Worm (Caenorhabditis elegans): ENCODE measurements around the gene pqn-35.

DNA sequence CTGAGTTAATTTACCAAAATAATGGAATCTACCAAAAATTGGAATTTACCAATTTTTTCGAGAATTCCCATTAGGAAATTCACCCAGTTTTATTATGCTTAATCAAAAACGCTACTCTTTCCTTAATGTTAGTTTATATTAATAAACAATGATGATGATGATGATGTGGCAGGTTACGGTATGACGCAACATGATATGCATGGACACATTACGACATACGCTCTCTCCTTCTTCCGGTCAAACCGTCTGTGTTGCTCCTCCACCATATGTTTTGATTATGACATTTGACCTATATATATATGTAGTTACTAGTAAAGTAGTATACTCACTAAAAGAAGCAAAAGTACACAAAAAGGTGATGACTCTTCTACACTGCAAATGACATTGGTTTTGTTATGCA, 35.4 kb upstream of the pqn-35 start:
- TF ChIP-seq D2030.7 (GFP tag; IDR thresholded peaks at IDR 0.05) (no peak), F23B12.7 (tag; optimal IDR thresholded peaks at IDR 0.05; ENCODE audit: insufficient read depth) (no peak), nhr-27 (tag; optimal IDR thresholded peaks at IDR 0.05) (no peak), pbrm-1 (GFP tag; IDR thresholded peaks at IDR 0.05) (no peak), nhr-90 (tag; optimal IDR thresholded peaks at IDR 0.05) (no peak), let-607 (tag; optimal IDR thresholded peaks at IDR 0.05) (no peak)

Data from whole organism, young adult.